Comparison of ENCODE assay signal across 1 fruit fly cellular context in genomic region chr2L:2584461-2585056, dm6.
A peak's percentile ranks its signal among the peaks of the same experiment; 100 is the strongest.
TF ChIP-seq lines count a peak whose summit lies in the region.

No protein-coding gene starts in this region.

TF ChIP-seq in whole organism, prepupa, 60 proteins besides CTCF, POLR2A, EP300 and RAD21 (continued from another document):
- TF ChIP-seq lz (GFP tag; optimal IDR thresholded peaks at IDR 0.05; lab: Kevin White, UChicago): peak; percentile 26
- no peak for TF ChIP-seq ss (GFP tag; optimal IDR thresholded peaks at IDR 0.05; lab: Kevin White, UChicago)
- no peak for TF ChIP-seq CG6276 (GFP tag; optimal IDR thresholded peaks at IDR 0.05; lab: Kevin White, UChicago)
- TF ChIP-seq CG9139 (GFP tag; optimal IDR thresholded peaks at IDR 0.05; lab: Kevin White, UChicago): no peak
- TF ChIP-seq CG8119 (GFP tag; IDR thresholded peaks at IDR 0.05; lab: Robert Waterston, UW): no peak; the same call in 2 of the 3 replicates
- no peak for TF ChIP-seq esn (GFP tag; optimal IDR thresholded peaks at IDR 0.05; lab: Kevin White, UChicago)
- TF ChIP-seq Blimp-1 (GFP tag; optimal IDR thresholded peaks at IDR 0.05; lab: Kevin White, UChicago): no peak
- TF ChIP-seq CG10631 (GFP tag; optimal IDR thresholded peaks at IDR 0.05; lab: Kevin White, UChicago): no peak
- no peak for TF ChIP-seq Sox102F (GFP tag; optimal IDR thresholded peaks at IDR 0.05; lab: Kevin White, UChicago)
- no peak for TF ChIP-seq fkh (GFP tag; optimal IDR thresholded peaks at IDR 0.05; lab: Kevin White, UChicago)
- TF ChIP-seq Gug (GFP tag; IDR thresholded peaks at IDR 0.05; lab: Robert Waterston, UW): no peak
- peak; percentile 57 for TF ChIP-seq CG15336 (GFP tag; IDR thresholded peaks at IDR 0.05; lab: Robert Waterston, UW)
- TF ChIP-seq CG7368 (GFP tag; optimal IDR thresholded peaks at IDR 0.05; lab: Kevin White, UChicago): no peak
- TF ChIP-seq Eip93F (GFP tag; optimal IDR thresholded peaks at IDR 0.05; lab: Kevin White, UChicago): no peak
- peak; percentile 19 for TF ChIP-seq Ets96B (tag; optimal IDR thresholded peaks at IDR 0.05; lab: Kevin White, UChicago)
- TF ChIP-seq eg (GFP tag; IDR thresholded peaks at IDR 0.05; lab: Robert Waterston, UW): peak; percentile 47; the same call in 2 of the 3 replicates
- no peak for TF ChIP-seq fd59A (GFP tag; optimal IDR thresholded peaks at IDR 0.05; lab: Kevin White, UChicago)
- no peak for TF ChIP-seq vri (GFP tag; optimal IDR thresholded peaks at IDR 0.05; lab: Kevin White, UChicago)
- TF ChIP-seq net (GFP tag; optimal IDR thresholded peaks at IDR 0.05; lab: Kevin White, UChicago): no peak
- peak; percentile 40 for TF ChIP-seq spab (GFP tag; optimal IDR thresholded peaks at IDR 0.05; lab: Kevin White, UChicago)
- TF ChIP-seq OdsH (GFP tag; optimal IDR thresholded peaks at IDR 0.05; lab: Kevin White, UChicago): no peak
- peak; percentile 17 for TF ChIP-seq acj6 (GFP tag; optimal IDR thresholded peaks at IDR 0.05; lab: Kevin White, UChicago)
- TF ChIP-seq CG8632 (GFP tag; optimal IDR thresholded peaks at IDR 0.05; lab: Kevin White, UChicago): no peak
- TF ChIP-seq CG8319 (GFP tag; optimal IDR thresholded peaks at IDR 0.05; lab: Kevin White, UChicago): no peak
- no peak for TF ChIP-seq CG16779 (tag; optimal IDR thresholded peaks at IDR 0.05; lab: Kevin White, UChicago)
- TF ChIP-seq CG3032 (tag; optimal IDR thresholded peaks at IDR 0.05; lab: Kevin White, UChicago): no peak
- TF ChIP-seq Ets21C (GFP tag; optimal IDR thresholded peaks at IDR 0.05; lab: Kevin White, UChicago): no peak
- peak; percentile 8 for TF ChIP-seq CG6792 (GFP tag; optimal IDR thresholded peaks at IDR 0.05; lab: Kevin White, UChicago)
- TF ChIP-seq CG32006 (GFP tag; optimal IDR thresholded peaks at IDR 0.05; lab: Kevin White, UChicago): no peak
- no peak for TF ChIP-seq CG3919 (GFP tag; optimal IDR thresholded peaks at IDR 0.05; lab: Kevin White, UChicago)
- no peak for TF ChIP-seq dsx (GFP tag; optimal IDR thresholded peaks at IDR 0.05; lab: Kevin White, UChicago; ENCODE audit: poor library complexity, severe bottlenecking)
- TF ChIP-seq CG11902 (GFP tag; optimal IDR thresholded peaks at IDR 0.05; lab: Kevin White, UChicago): no peak
- TF ChIP-seq CG31627 (GFP tag; optimal IDR thresholded peaks at IDR 0.05; lab: Kevin White, UChicago): no peak
- TF ChIP-seq CG11762 (GFP tag; optimal IDR thresholded peaks at IDR 0.05; lab: Kevin White, UChicago; ENCODE audit: insufficient read depth): no peak
- TF ChIP-seq CG6808 (GFP tag; optimal IDR thresholded peaks at IDR 0.05; lab: Kevin White, UChicago): peak; percentile 59
- TF ChIP-seq CG6163 (GFP tag; IDR thresholded peaks at IDR 0.05; lab: Robert Waterston, UW): peak; percentile 45; the same call in 2 of the 3 replicates
